Worm (Caenorhabditis elegans) whole organism, L1 larva: ENCODE measurements around the gene srbc-50.

Source experiments
- blmp-1 ChIP-seq: fragments of 150-350 bp; optimal IDR thresholded peaks from 2 replicates; lab custom pipeline; 2014; ENCODE audit warnings: missing biosample characterization, missing genetic modification characterization
- lin-15B ChIP-seq: fragments of 150-350 bp; sonication (generic microtip); optimal IDR thresholded peaks from 3 replicates; lab custom pipeline; 2014; ENCODE audit warnings: missing biosample characterization, missing genetic modification characterization
- lin-39 ChIP-seq: fragments of 150-350 bp; optimal IDR thresholded peaks from 2 replicates; lab custom pipeline; 2014; ENCODE audit warnings: missing biosample characterization, missing genetic modification reagents, missing genetic modification characterization
- nhr-12 ChIP-seq: sonication (generic microtip); optimal IDR thresholded peaks from 2 replicates; lab custom pipeline; 2017; ENCODE audit warnings: missing biosample characterization, missing genetic modification characterization
- nhr-237 ChIP-seq: fragments of 150-350 bp; optimal IDR thresholded peaks from 2 replicates; lab custom pipeline; 2014; ENCODE audit warnings: missing biosample characterization, missing genetic modification characterization
- nhr-28 ChIP-seq: fragments of 150-350 bp; optimal IDR thresholded peaks from 2 replicates; lab custom pipeline; 2014; ENCODE audit warnings: missing biosample characterization, missing genetic modification characterization
- skn-1 ChIP-seq: fragments of 150-350 bp; optimal IDR thresholded peaks from 2 replicates; lab custom pipeline; 2014; ENCODE audit warnings: missing biosample characterization, missing genetic modification characterization
- ztf-11 ChIP-seq, 2 experiments: sonication (generic microtip); optimal IDR thresholded peaks; 2 replicates each; lab custom pipeline; 2016 to 2017; ENCODE audit warnings: missing genetic modification characterization in 2 of 2, missing biosample characterization in 1 of 2, missing compliant biosample characterization in 1 of 2
- ztf-4 ChIP-seq: fragments of 150-350 bp; optimal IDR thresholded peaks from 2 replicates; lab custom pipeline; 2014; ENCODE audit warnings: missing biosample characterization, missing genetic modification characterization

DNA sequence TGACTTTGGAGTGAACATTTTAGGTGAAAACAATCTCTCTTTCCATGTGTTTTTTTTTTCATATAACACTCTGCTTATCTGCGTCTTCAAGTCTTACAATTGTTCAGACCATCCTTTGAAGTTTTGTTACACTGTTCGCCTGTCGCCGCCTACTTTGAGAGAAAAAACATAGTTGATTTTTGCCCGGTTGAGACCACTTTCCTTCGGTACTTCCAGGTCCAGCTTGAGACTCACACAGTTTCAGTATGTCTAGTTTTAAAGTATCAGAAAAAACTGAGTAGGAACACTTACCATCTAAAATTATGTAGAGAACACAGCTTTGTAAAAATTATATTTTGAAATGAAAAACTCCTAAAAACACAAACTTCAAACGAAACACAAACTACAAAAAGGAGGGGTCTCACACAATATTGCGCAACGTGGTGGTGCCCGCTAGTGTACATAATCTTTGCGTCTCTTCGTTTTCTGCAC, 8.8 kb downstream of the srbc-50 start, which contains the start of the genes fbxa-69 and F54B8.4:
- TF ChIP-seq ztf-4 (tag; lab: Kevin White, UChicago) (no peak), nhr-28 (tag; lab: Kevin White, UChicago) (no peak), lin-15B (tag; lab: Kevin White, UChicago) (no peak), nhr-12 (no peak), lin-39 (no peak), blmp-1 (tag; lab: Kevin White, UChicago) (peak; percentile 46), skn-1 (tag; lab: Kevin White, UChicago) (no peak), ztf-11 (tag; optimal IDR thresholded peaks at IDR 0.05; lab: Kevin White, UChicago) (no peak), nhr-237 (tag; lab: Kevin White, UChicago) (no peak)
